Worm (Caenorhabditis elegans) whole organism, late embryonic: ENCODE measurements around the gene C05C12.1.

Source experiments
- F13H6.1 ChIP-seq: sonication (generic microtip); optimal IDR thresholded peaks from 2 replicates; lab custom pipeline; 2016; ENCODE audit warnings: missing genetic modification characterization, missing compliant biosample characterization
- K09A11.1 ChIP-seq: sonication (generic microtip); optimal IDR thresholded peaks from 2 replicates; lab custom pipeline; 2017; ENCODE audit warnings: antibody characterized with exemption, mild to moderate bottlenecking, missing genetic modification characterization, missing compliant biosample characterization; ENCODE audit not compliant: insufficient read depth
- ama-1 ChIP-seq: fragments of 150-350 bp; optimal IDR thresholded peaks from 2 replicates; lab custom pipeline; 2014
- ceh-19 ChIP-seq: fragments of 200-800 bp; sonication (Bioruptor generic); optimal IDR thresholded peaks from 2 replicates; lab custom pipeline; 2018; ENCODE audit warnings: mild to moderate bottlenecking, missing genetic modification characterization, missing compliant biosample characterization
- ceh-9 ChIP-seq: sonication (generic microtip); optimal IDR thresholded peaks from 2 replicates; lab custom pipeline; 2016; ENCODE audit warnings: mild to moderate bottlenecking, missing genetic modification characterization, inconsistent platforms, missing compliant biosample characterization
- ets-4 ChIP-seq: sonication (generic microtip); optimal IDR thresholded peaks from 2 replicates; lab custom pipeline; 2016; ENCODE audit warnings: missing genetic modification characterization, missing compliant biosample characterization
- hlh-13 ChIP-seq: fragments of 200-800 bp; sonication (Bioruptor generic); optimal IDR thresholded peaks from 2 replicates; lab custom pipeline; 2018; ENCODE audit warnings: mild to moderate bottlenecking, missing genetic modification characterization, missing compliant biosample characterization
- hlh-15 ChIP-seq: sonication (generic microtip); optimal IDR thresholded peaks from 2 replicates; lab custom pipeline; 2016; ENCODE audit warnings: missing genetic modification characterization, missing compliant biosample characterization
- hlh-30 ChIP-seq: sonication (generic microtip); optimal IDR thresholded peaks from 2 replicates; lab custom pipeline; 2017; ENCODE audit warnings: antibody characterized with exemption, missing genetic modification characterization, missing compliant biosample characterization; ENCODE audit not compliant: insufficient read depth
- hlh-8 ChIP-seq: sonication (generic microtip); optimal IDR thresholded peaks from 2 replicates; lab custom pipeline; 2016; ENCODE audit warnings: missing genotype, missing genetic modification characterization, missing compliant biosample characterization
- nhr-232 ChIP-seq: sonication (generic microtip); optimal IDR thresholded peaks from 2 replicates; lab custom pipeline; 2016; ENCODE audit warnings: missing genetic modification characterization, missing compliant biosample characterization
- pha-4 ChIP-seq: fragments of 150-350 bp; optimal IDR thresholded peaks from 2 replicates; lab custom pipeline; 2018; ENCODE audit warnings: missing biosample characterization, missing genetic modification reagents, missing genetic modification characterization
- syd-9 ChIP-seq: sonication (generic microtip); optimal IDR thresholded peaks from 2 replicates; lab custom pipeline; 2016; ENCODE audit warnings: mild to moderate bottlenecking, missing genetic modification characterization, moderate library complexity, missing compliant biosample characterization
- unc-86 ChIP-seq: sonication (generic microtip); optimal IDR thresholded peaks from 2 replicates; lab custom pipeline; 2016; ENCODE audit warnings: missing genetic modification characterization, missing compliant biosample characterization

- TF ChIP-seq hlh-8 (no peak), hlh-13 (GFP tag; lab: Kevin White, UChicago) (no peak), F13H6.1 (tag; lab: Kevin White, UChicago) (no peak), hlh-15 (tag; lab: Kevin White, UChicago) (no peak), pha-4 (no peak), ets-4 (tag; lab: Kevin White, UChicago) (no peak), ceh-9 (tag; lab: Kevin White, UChicago) (no peak), ceh-19 (GFP tag; lab: Kevin White, UChicago) (no peak), hlh-30 (tag; lab: Kevin White, UChicago) (no peak), syd-9 (tag; lab: Kevin White, UChicago) (no peak), ama-1 (lab: Kevin White, UChicago) (no peak), unc-86 (no peak), K09A11.1 (tag; lab: Kevin White, UChicago) (no peak), nhr-232 (tag; lab: Kevin White, UChicago) (no peak)
Measured at ce11 chrIV:11271262-11271661, 17.5 kb downstream of the C05C12.1 start, which contains the start of gene nhr-7.
